Worm (Caenorhabditis elegans) whole organism, L4/young adult: Measurements from ENCODE around the gene F41G4.13.

ENCODE experiments used
- W03F9.2 ChIP-seq: fragments of 150-350 bp; optimal IDR thresholded peaks from 2 replicates; lab custom pipeline; 2014; ENCODE audit warnings: missing biosample characterization, missing genetic modification characterization
- dao-5 ChIP-seq: sonication (generic microtip); optimal IDR thresholded peaks from 2 replicates; lab custom pipeline; 2016; ENCODE audit warnings: missing genotype, missing genetic modification characterization, moderate library complexity, missing compliant biosample characterization
- him-1 ChIP-seq: sonication (generic microtip); optimal IDR thresholded peaks from 2 replicates; lab custom pipeline; 2016; ENCODE audit warnings: missing genotype, missing genetic modification reagents, missing genetic modification characterization, missing compliant biosample characterization

F41G4.13 gene

ce11 chrX:16836304-16836703 is 1.7 kb upstream of the F41G4.13 start, which contains the start of gene F41G4.7:
Gene F41G4.7, minus strand, starts transcription at chrX:16836404.
- TF ChIP-seq him-1 (tag; lab: Kevin White, UChicago) (no peak), dao-5 (tag; lab: Kevin White, UChicago) (no peak), W03F9.2 (tag; lab: Kevin White, UChicago) (no peak)

ce11 chrX:16826500-16826899 is 8.1 kb downstream of the F41G4.13 start:
- TF ChIP-seq dao-5 (tag; lab: Kevin White, UChicago), result no peak
- no peak for TF ChIP-seq him-1 (tag; lab: Kevin White, UChicago)
- no peak for TF ChIP-seq W03F9.2 (tag; lab: Kevin White, UChicago)

- TF ChIP-seq him-1 (tag; lab: Kevin White, UChicago) (no peak), W03F9.2 (tag; lab: Kevin White, UChicago) (no peak), dao-5 (tag; lab: Kevin White, UChicago) (no peak)
Measured at ce11 chrX:16825358-16825757, 9.2 kb downstream of the F41G4.13 start, which contains the start of gene sto-5. Gene sto-5, minus strand, starts transcription at chrX:16825458.

ce11 chrX:16821533-16821932 is 13.1 kb downstream of the F41G4.13 start:
- TF ChIP-seq W03F9.2 (tag; lab: Kevin White, UChicago) (no peak), dao-5 (tag; lab: Kevin White, UChicago) (no peak), him-1 (tag; lab: Kevin White, UChicago) (no peak)

ce11 chrX:16818271-16818670 is 16.3 kb downstream of the F41G4.13 start:
- TF ChIP-seq W03F9.2 (tag; lab: Kevin White, UChicago), result no peak
- no peak for TF ChIP-seq dao-5 (tag; lab: Kevin White, UChicago)
- TF ChIP-seq him-1 (tag; lab: Kevin White, UChicago), result no peak

- TF ChIP-seq him-1 (tag; lab: Kevin White, UChicago) (no peak), dao-5 (tag; lab: Kevin White, UChicago) (no peak)
Measured at ce11 chrX:16816854-16817253, 17.7 kb downstream of the F41G4.13 start.

ce11 chrX:16815508-16815907 is 19.1 kb downstream of the F41G4.13 start:
- TF ChIP-seq W03F9.2 (tag; lab: Kevin White, UChicago) (no peak), dao-5 (tag; lab: Kevin White, UChicago) (no peak), him-1 (tag; lab: Kevin White, UChicago) (no peak)

- TF ChIP-seq him-1 (tag; lab: Kevin White, UChicago), result no peak
- no peak for TF ChIP-seq W03F9.2 (tag; lab: Kevin White, UChicago)
- TF ChIP-seq dao-5 (tag; lab: Kevin White, UChicago), result no peak
Measured at ce11 chrX:16814913-16815312, 19.7 kb downstream of the F41G4.13 start.

ce11 chrX:16813606-16814330 is 20.8 kb downstream of the F41G4.13 start, which contains the start of gene cas-1:
Gene cas-1, minus strand, starts transcription at chrX:16813656.
- TF ChIP-seq W03F9.2 (tag; lab: Kevin White, UChicago) (no peak), him-1 (tag; lab: Kevin White, UChicago) (no peak), dao-5 (tag; lab: Kevin White, UChicago) (no peak)

- TF ChIP-seq him-1 (tag; lab: Kevin White, UChicago) (no peak), W03F9.2 (tag; lab: Kevin White, UChicago) (no peak), dao-5 (tag; lab: Kevin White, UChicago) (no peak)
Measured at ce11 chrX:16813148-16813547, 21.4 kb downstream of the F41G4.13 start.

- TF ChIP-seq W03F9.2 (tag; lab: Kevin White, UChicago) (no peak), dao-5 (tag; lab: Kevin White, UChicago) (no peak), him-1 (tag; lab: Kevin White, UChicago) (no peak)
Measured at ce11 chrX:16811974-16812373, 22.6 kb downstream of the F41G4.13 start.

- TF ChIP-seq dao-5 (tag; lab: Kevin White, UChicago) (no peak), W03F9.2 (tag; lab: Kevin White, UChicago) (no peak), him-1 (tag; lab: Kevin White, UChicago) (no peak)
Measured at ce11 chrX:16809689-16810088, 24.9 kb downstream of the F41G4.13 start.

- no peak for TF ChIP-seq W03F9.2 (tag; lab: Kevin White, UChicago)
- no peak for TF ChIP-seq him-1 (tag; lab: Kevin White, UChicago)
- TF ChIP-seq dao-5 (tag; lab: Kevin White, UChicago), result no peak
Measured at ce11 chrX:16808526-16808925, 26.1 kb downstream of the F41G4.13 start.

- TF ChIP-seq him-1 (tag; lab: Kevin White, UChicago) (no peak), W03F9.2 (tag; lab: Kevin White, UChicago) (no peak), dao-5 (tag; lab: Kevin White, UChicago) (no peak)
Measured at ce11 chrX:16807015-16807414, 27.6 kb downstream of the F41G4.13 start, which contains the start of gene mec-4. Gene mec-4, minus strand, starts transcription at chrX:16807115.
